Worm (Caenorhabditis elegans) whole organism, L2 larva: ENCODE measurements around the gene Y57G11C.33.
A peak's percentile ranks its signal among the peaks of the same experiment; 100 is the strongest.

ENCODE experiments used
- C34F6.9 ChIP-seq: fragments of 150-350 bp; optimal IDR thresholded peaks from 2 replicates; lab custom pipeline; 2014; ENCODE audit warnings: missing biosample characterization, missing genetic modification characterization
- Y55F3AM.14 ChIP-seq: fragments of 200-800 bp; sonication (Bioruptor generic); optimal IDR thresholded peaks from 2 replicates; lab custom pipeline; 2018; ENCODE audit warnings: mild to moderate bottlenecking, missing genetic modification characterization, missing compliant biosample characterization
- ZK546.5 ChIP-seq: sonication (generic microtip); optimal IDR thresholded peaks from 2 replicates; lab custom pipeline; 2017; ENCODE audit warnings: missing biosample characterization, missing genetic modification characterization
- ama-1 ChIP-seq: fragments of 150-350 bp; optimal IDR thresholded peaks from 2 replicates; lab custom pipeline; 2018; ENCODE audit warnings: inconsistent platforms
- blmp-1 ChIP-seq: sonication (generic microtip); optimal IDR thresholded peaks from 2 replicates; lab custom pipeline; 2017; ENCODE audit warnings: missing genetic modification characterization, mild to moderate bottlenecking, missing compliant biosample characterization, antibody characterized with exemption, moderate library complexity; ENCODE audit not compliant: insufficient read depth
- ceh-16 ChIP-seq: fragments of 150-350 bp; optimal IDR thresholded peaks from 2 replicates; lab custom pipeline; 2014; ENCODE audit warnings: missing biosample characterization, missing genetic modification characterization
- egl-27 ChIP-seq: sonication (generic microtip); optimal IDR thresholded peaks from 3 replicates; lab custom pipeline; 2017; ENCODE audit warnings: missing biosample characterization, missing genetic modification reagents, missing genetic modification characterization
- elt-1 ChIP-seq: fragments of 150-350 bp; optimal IDR thresholded peaks from 2 replicates; lab custom pipeline; 2014; ENCODE audit warnings: missing biosample characterization, missing genetic modification characterization
- elt-3 ChIP-seq: sonication (generic microtip); optimal IDR thresholded peaks from 2 replicates; lab custom pipeline; 2017; ENCODE audit warnings: missing biosample characterization, missing genetic modification characterization
- fos-1 ChIP-seq: fragments of 150-350 bp; optimal IDR thresholded peaks from 2 replicates; lab custom pipeline; 2014; ENCODE audit warnings: missing biosample characterization, missing genetic modification characterization
- gmeb-1 ChIP-seq: fragments of 150-350 bp; optimal IDR thresholded peaks from 2 replicates; lab custom pipeline; 2014; ENCODE audit warnings: missing biosample characterization, missing genetic modification characterization
- lin-11 ChIP-seq: fragments of 150-350 bp; sonication (generic microtip); optimal IDR thresholded peaks from 2 replicates; lab custom pipeline; 2014; ENCODE audit warnings: missing biosample characterization, missing genetic modification characterization, inconsistent platforms, mixed read lengths
- lin-39 ChIP-seq: fragments of 150-350 bp; optimal IDR thresholded peaks from 2 replicates; lab custom pipeline; 2014; ENCODE audit warnings: missing biosample characterization, missing genetic modification reagents, missing genetic modification characterization
- lsy-2 ChIP-seq, 2 experiments: fragments of 150-350 bp in 1 of 2; sonication (generic microtip) in 1 of 2; optimal IDR thresholded peaks; 2 replicates each; lab custom pipeline; 2014 to 2017; ENCODE audit warnings: missing biosample characterization in 2 of 2, missing genetic modification characterization in 2 of 2
- mab-5 ChIP-seq: fragments of 150-350 bp; optimal IDR thresholded peaks from 2 replicates; lab custom pipeline; 2014; ENCODE audit warnings: missing biosample characterization, missing genetic modification characterization
- mdl-1 ChIP-seq, 2 experiments: fragments of 150-350 bp in 1 of 2; sonication (generic microtip) in 1 of 2; optimal IDR thresholded peaks; 2 replicates each; lab custom pipeline; 2017; ENCODE audit warnings: missing biosample characterization in 2 of 2, missing genetic modification characterization in 2 of 2
- nhr-11 ChIP-seq: fragments of 150-350 bp; optimal IDR thresholded peaks from 2 replicates; lab custom pipeline; 2014; ENCODE audit warnings: missing biosample characterization, missing genetic modification characterization
- nhr-12 ChIP-seq: fragments of 150-350 bp; optimal IDR thresholded peaks from 2 replicates; lab custom pipeline; 2014; ENCODE audit warnings: missing biosample characterization, missing genetic modification characterization
- nhr-129 ChIP-seq: fragments of 150-350 bp; optimal IDR thresholded peaks from 2 replicates; lab custom pipeline; 2014; ENCODE audit warnings: missing biosample characterization, missing genetic modification characterization
- nhr-21 ChIP-seq: fragments of 150-350 bp; optimal IDR thresholded peaks from 2 replicates; lab custom pipeline; 2014; ENCODE audit warnings: missing biosample characterization, missing genetic modification characterization
- nhr-23 ChIP-seq: fragments of 150-350 bp; optimal IDR thresholded peaks from 2 replicates; lab custom pipeline; 2014; ENCODE audit warnings: missing biosample characterization, missing genetic modification reagents, missing genetic modification characterization
- nhr-237 ChIP-seq: fragments of 150-350 bp; optimal IDR thresholded peaks from 2 replicates; lab custom pipeline; 2014; ENCODE audit warnings: missing biosample characterization, missing genetic modification characterization
- nhr-25 ChIP-seq: fragments of 150-350 bp; sonication (generic microtip); optimal IDR thresholded peaks from 3 replicates; lab custom pipeline; 2014; ENCODE audit warnings: missing biosample characterization, missing genetic modification characterization
- nhr-6 ChIP-seq: fragments of 150-350 bp; optimal IDR thresholded peaks from 2 replicates; lab custom pipeline; 2014; ENCODE audit warnings: missing biosample characterization, missing genetic modification characterization
- sem-4 ChIP-seq: fragments of 150-350 bp; optimal IDR thresholded peaks from 2 replicates; lab custom pipeline; 2014; ENCODE audit warnings: missing biosample characterization, missing genetic modification reagents, missing genetic modification characterization
- skn-1 ChIP-seq: sonication (generic microtip); optimal IDR thresholded peaks from 2 replicates; lab custom pipeline; 2017; ENCODE audit warnings: missing biosample characterization, missing genetic modification characterization
- sma-3 ChIP-seq: sonication (generic microtip); optimal IDR thresholded peaks from 2 replicates; lab custom pipeline; 2016; ENCODE audit warnings: missing genetic modification reagents, missing genetic modification characterization, missing compliant biosample characterization
- snpc-4 ChIP-seq: fragments of 150-350 bp; optimal IDR thresholded peaks from 2 replicates; lab custom pipeline; 2014; ENCODE audit warnings: missing biosample characterization, missing genetic modification characterization
- unc-39 ChIP-seq: fragments of 150-350 bp; optimal IDR thresholded peaks from 2 replicates; lab custom pipeline; 2014; ENCODE audit warnings: missing biosample characterization, missing genetic modification characterization
- unc-62 ChIP-seq: fragments of 150-350 bp; optimal IDR thresholded peaks from 2 replicates; lab custom pipeline; 2014; ENCODE audit warnings: missing biosample characterization, missing genetic modification reagents, missing genetic modification characterization
- zag-1 ChIP-seq: fragments of 150-350 bp; optimal IDR thresholded peaks from 2 replicates; lab custom pipeline; 2014; ENCODE audit warnings: missing biosample characterization, missing genetic modification characterization
- ztf-1 ChIP-seq: fragments of 200-800 bp; sonication (Bioruptor generic); conservative IDR thresholded peaks from 2 replicates; pipeline ENCODE4 v1.3.6; 2022; ENCODE audit warnings: missing genetic modification characterization, missing compliant biosample characterization
- ztf-11 ChIP-seq: sonication (generic microtip); optimal IDR thresholded peaks from 2 replicates; lab custom pipeline; 2017; ENCODE audit warnings: missing biosample characterization, missing genetic modification characterization
- ztf-4 ChIP-seq: fragments of 150-350 bp; optimal IDR thresholded peaks from 2 replicates; lab custom pipeline; 2014; ENCODE audit warnings: missing biosample characterization, missing genetic modification characterization

Gene Y57G11C.33

ce11 chrIV:14637413-14637812 lies 19.5 kb upstream of the Y57G11C.33 start, which contains the start of gene srlf-27:
TSS of gene srlf-27 (plus strand) at chrIV:14637713.
- TF ChIP-seq ama-1 (no peak), sem-4 (tag; lab: Kevin White, UChicago) (no peak), mab-5 (tag; lab: Kevin White, UChicago) (no peak), lsy-2 (tag; optimal IDR thresholded peaks at IDR 0.05; lab: Kevin White, UChicago) (no peak), nhr-237 (no peak), elt-1 (tag; lab: Kevin White, UChicago) (no peak), lin-11 (no peak), nhr-23 (no peak), ztf-11 (tag; lab: Kevin White, UChicago) (no peak), nhr-12 (tag; lab: Kevin White, UChicago) (no peak), egl-27 (tag; lab: Kevin White, UChicago) (no peak), lin-39 (tag; lab: Kevin White, UChicago) (no peak), ztf-1 (GFP tag; lab: Robert Waterston, UW) (no peak), nhr-6 (no peak), ZK546.5 (tag; lab: Kevin White, UChicago) (no peak), nhr-11 (no peak), ceh-16 (tag; lab: Kevin White, UChicago) (no peak), mdl-1 (tag; optimal IDR thresholded peaks at IDR 0.05; lab: Kevin White, UChicago) (no peak), fos-1 (tag; lab: Kevin White, UChicago) (no peak), nhr-129 (no peak)

ce11 chrIV:14653066-14653465 lies 3.8 kb upstream of the Y57G11C.33 start, which contains the start of gene talp-3:
TSS of gene talp-3 (minus strand) at chrIV:14653380.
- TF ChIP-seq sma-3 (GFP tag; lab: Kevin White, UChicago) (no peak), skn-1 (tag; lab: Kevin White, UChicago) (no peak), egl-27 (tag; lab: Kevin White, UChicago) (no peak), fos-1 (tag; lab: Kevin White, UChicago) (no peak), C34F6.9 (tag; lab: Kevin White, UChicago) (no peak), lin-39 (tag; lab: Kevin White, UChicago) (no peak)

DNA sequence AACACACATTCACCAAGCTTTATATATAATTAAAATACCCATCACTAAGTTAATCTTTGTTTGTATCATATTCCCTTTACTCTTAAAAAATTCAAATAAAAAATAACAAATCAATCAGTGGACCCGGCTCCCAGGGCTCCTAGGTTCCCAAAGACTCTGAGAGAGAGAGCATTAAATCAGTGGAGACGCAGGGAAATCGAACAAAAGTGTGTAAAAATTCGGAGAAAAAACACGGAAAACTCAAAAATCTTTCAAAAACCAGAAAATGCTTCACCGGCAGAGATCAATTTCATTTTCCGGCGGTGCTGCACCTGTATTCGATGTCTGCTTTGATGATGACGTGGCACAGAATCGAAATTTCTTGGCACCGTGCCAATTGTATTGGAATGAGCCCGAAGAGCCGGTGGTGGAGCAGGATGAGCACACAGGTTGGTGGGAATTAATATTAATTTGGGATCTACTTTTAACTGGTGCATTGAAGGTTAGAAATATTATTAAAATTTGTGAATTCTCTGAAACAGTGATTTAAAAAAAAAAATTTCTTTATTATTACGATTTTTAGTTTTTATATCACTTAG lies 1.3 kb downstream of the Y57G11C.33 start, which contains the start of gene anoh-2:
anoh-2 (plus strand) TSS at position 255 of the 578 bp plus-strand sequence.
- no peak for TF ChIP-seq ama-1
- no peak for TF ChIP-seq nhr-6
- TF ChIP-seq ztf-4 (tag; lab: Kevin White, UChicago), result no peak
- TF ChIP-seq unc-39 (tag; lab: Kevin White, UChicago), result no peak

DNA sequence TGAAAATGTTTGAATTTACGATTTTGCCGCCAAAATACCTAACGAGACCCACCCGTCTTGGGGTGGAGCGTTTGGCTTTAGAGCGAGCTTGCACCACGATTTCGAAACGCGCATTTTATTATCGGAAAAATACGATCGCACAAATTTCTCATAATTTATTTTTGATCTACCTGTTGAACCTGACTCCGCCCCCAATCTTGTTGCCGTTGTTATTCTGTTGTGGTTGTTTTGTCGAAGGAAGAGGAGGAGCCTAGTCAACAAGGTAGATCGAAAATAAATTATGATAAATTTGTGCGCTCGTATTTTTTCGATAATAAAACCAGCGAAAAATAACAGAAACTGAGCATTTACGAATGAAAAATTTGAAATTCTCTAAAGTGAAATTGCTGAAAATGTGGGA lies 2.0 kb downstream of the Y57G11C.33 start:
- TF ChIP-seq sem-4 (tag; lab: Kevin White, UChicago) (no peak), lin-11 (no peak), zag-1 (tag; lab: Kevin White, UChicago) (no peak), ceh-16 (tag; lab: Kevin White, UChicago) (no peak), elt-1 (tag; lab: Kevin White, UChicago) (no peak), Y55F3AM.14 (no peak)

ce11 chrIV:14661370-14661769 lies 4.5 kb downstream of the Y57G11C.33 start:
- TF ChIP-seq ztf-4 (tag; lab: Kevin White, UChicago) (no peak), ztf-11 (tag; lab: Kevin White, UChicago) (no peak), C34F6.9 (tag; lab: Kevin White, UChicago) (peak; percentile 5), ceh-16 (tag; lab: Kevin White, UChicago) (no peak), unc-62 (GFP tag; lab: Kevin White, UChicago) (no peak), nhr-129 (peak; percentile 35), gmeb-1 (tag; lab: Kevin White, UChicago) (no peak)

ce11 chrIV:14675789-14676188 lies 18.9 kb downstream of the Y57G11C.33 start:
- TF ChIP-seq skn-1 (tag; lab: Kevin White, UChicago) (no peak), fos-1 (tag; lab: Kevin White, UChicago) (peak; percentile 26), egl-27 (tag; lab: Kevin White, UChicago) (peak; percentile 26), elt-3 (tag; lab: Kevin White, UChicago) (no peak), C34F6.9 (tag; lab: Kevin White, UChicago) (peak; percentile 24), snpc-4 (tag; lab: Kevin White, UChicago) (no peak), lsy-2 (tag; optimal IDR thresholded peaks at IDR 0.05; lab: Kevin White, UChicago) (peak in 1 of 2 experiments; percentile 55), nhr-21 (peak; percentile 65), ceh-16 (tag; lab: Kevin White, UChicago) (peak; percentile 79), nhr-129 (peak; percentile 85), ZK546.5 (tag; lab: Kevin White, UChicago) (no peak), blmp-1 (tag; lab: Kevin White, UChicago) (peak; percentile 46), mab-5 (tag; lab: Kevin White, UChicago) (no peak), nhr-25 (tag; lab: Kevin White, UChicago) (peak; percentile 86)
- TF ChIP-seq, all 48 proteins: peak for 9
